Worm (Caenorhabditis elegans): Measurements from ENCODE around the gene F19C7.2.
A peak's percentile ranks its signal among the peaks of the same experiment; 100 is the strongest.

F19C7.2 gene

DNA sequence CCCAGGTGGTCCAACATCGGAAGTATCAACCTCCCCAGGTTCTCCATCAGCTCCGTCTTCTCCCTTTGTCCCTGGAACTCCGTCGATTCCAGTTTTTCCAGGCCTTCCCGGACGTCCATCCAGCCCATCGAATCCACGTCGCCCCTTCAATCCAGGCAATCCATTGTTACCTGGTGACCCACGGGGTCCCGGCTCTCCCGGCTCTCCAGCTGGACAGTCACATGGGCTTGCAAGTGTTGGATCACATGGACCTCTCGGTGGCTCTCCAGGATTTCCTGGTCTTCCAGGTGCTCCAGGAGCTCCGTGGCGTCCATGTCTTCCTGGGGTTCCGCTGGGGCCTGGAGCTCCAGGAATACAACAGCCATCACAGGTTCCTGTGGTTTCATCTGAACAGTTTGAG lies 8.9 kb downstream of the F19C7.2 start:
- peak; percentile 91 for TF ChIP-seq zfh-2 (GFP tag; conservative IDR thresholded peaks at IDR 0.05)
- TF ChIP-seq ztf-28 (GFP tag; IDR thresholded peaks at IDR 0.05) = no peak

DNA sequence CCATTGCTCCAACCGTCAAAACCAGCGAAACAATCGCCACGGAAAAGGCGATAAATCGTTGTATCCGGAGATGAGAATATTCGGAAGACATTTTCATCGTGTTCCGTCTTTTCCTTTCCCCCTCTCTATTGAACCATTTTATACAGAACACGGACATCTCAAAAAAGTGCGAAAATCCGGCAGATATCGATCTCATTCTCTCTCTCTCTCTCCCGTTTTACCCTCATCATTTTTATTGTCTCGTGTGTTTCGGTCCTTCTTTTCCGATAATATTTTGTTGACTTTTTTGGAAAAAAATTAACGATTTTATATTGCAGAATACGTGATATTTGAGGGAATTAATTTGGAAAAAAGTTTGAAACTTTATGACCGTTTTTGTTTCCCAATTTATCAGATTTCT lies 9.8 kb downstream of the F19C7.2 start, which contains the start of gene col-110:
col-110 (minus strand) TSS at position 101 of the 400 bp plus-strand sequence.
- TF ChIP-seq pbrm-1 (GFP tag; IDR thresholded peaks at IDR 0.05) = no peak
- no peak for TF ChIP-seq attf-5 (GFP tag; optimal IDR thresholded peaks at IDR 0.05)
- no peak for TF ChIP-seq zim-3 (tag; optimal IDR thresholded peaks at IDR 0.05)
- no peak for TF ChIP-seq hlh-26 (GFP tag; conservative IDR thresholded peaks at IDR 0.05)
- no peak for TF ChIP-seq F22D6.2 (tag; optimal IDR thresholded peaks at IDR 0.05)
- TF ChIP-seq F37B4.10 (GFP tag; IDR thresholded peaks at IDR 0.05) = no peak
- no peak for TF ChIP-seq nhr-80 (tag; optimal IDR thresholded peaks at IDR 0.05)
- TF ChIP-seq B0336.3 (GFP tag; IDR thresholded peaks at IDR 0.05) = no peak
- no peak for TF ChIP-seq sdz-38 (tag; optimal IDR thresholded peaks at IDR 0.05)
- TF ChIP-seq F33H1.4 (GFP tag; IDR thresholded peaks at IDR 0.05) = no peak
- no peak for TF ChIP-seq F39B2.1 (GFP tag; IDR thresholded peaks at IDR 0.05)
- TF ChIP-seq Y95B8A.8 (GFP tag; IDR thresholded peaks at IDR 0.05) = no peak
- no peak for TF ChIP-seq let-526 (GFP tag; IDR thresholded peaks at IDR 0.05)

DNA sequence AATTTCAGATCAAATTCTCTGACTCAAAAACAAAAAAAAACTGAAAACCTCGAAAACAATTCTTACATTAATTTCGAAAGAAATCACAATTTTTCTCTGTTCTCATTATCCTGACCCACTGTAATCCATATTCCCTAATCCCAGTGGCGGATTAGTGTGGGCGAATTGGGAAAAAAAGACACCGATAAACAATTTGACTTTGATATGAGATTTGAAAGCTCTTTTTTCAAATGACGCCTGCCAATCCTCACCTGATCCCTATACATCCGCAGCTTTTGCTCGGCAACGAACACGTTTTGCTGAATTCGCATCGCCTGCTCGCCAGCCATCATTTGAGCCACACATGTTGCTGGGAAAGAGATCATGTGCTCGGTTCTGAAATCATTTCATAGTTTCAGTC lies 12.0 kb downstream of the F19C7.2 start:
- no peak for TF ChIP-seq hmg-20 (GFP tag; IDR thresholded peaks at IDR 0.05)
- no peak for TF ChIP-seq nhr-179 (tag; optimal IDR thresholded peaks at IDR 0.05)
- no peak for TF ChIP-seq Y95B8A.8 (GFP tag; IDR thresholded peaks at IDR 0.05)
- no peak for TF ChIP-seq egrh-3 (GFP tag; IDR thresholded peaks at IDR 0.05)
- no peak for TF ChIP-seq ekl-4 (GFP tag; IDR thresholded peaks at IDR 0.05)
- TF ChIP-seq egl-18 (GFP tag; IDR thresholded peaks at IDR 0.05) = no peak
- TF ChIP-seq Y56A3A.18 (GFP tag; IDR thresholded peaks at IDR 0.05) = no peak
- no peak for TF ChIP-seq lin-40 (tag; optimal IDR thresholded peaks at IDR 0.05)

DNA sequence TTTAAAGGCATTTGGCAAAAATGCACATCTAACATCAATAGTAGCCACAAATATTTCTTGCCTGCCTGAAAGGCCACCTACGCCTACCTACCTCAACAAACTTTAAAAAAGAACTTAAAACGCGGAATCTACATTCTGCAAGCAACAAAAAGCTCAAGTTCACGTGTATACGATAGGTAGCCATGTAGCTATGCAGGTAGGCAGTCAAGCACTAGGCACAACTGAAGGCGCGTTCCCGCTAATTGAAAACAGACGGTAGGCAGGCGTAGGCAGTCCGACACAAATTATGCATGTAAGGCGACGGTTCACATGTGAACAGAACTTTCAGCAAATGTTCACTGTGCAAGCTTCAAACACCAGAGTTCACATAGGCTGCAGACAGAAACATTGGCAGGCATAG lies 12.8 kb downstream of the F19C7.2 start:
- TF ChIP-seq F33H1.4 (GFP tag; IDR thresholded peaks at IDR 0.05) (no peak), Y79H2A.3 (GFP tag; conservative IDR thresholded peaks at IDR 0.05) (no peak), pbrm-1 (GFP tag; IDR thresholded peaks at IDR 0.05) (no peak), let-526 (GFP tag; IDR thresholded peaks at IDR 0.05) (no peak)

DNA sequence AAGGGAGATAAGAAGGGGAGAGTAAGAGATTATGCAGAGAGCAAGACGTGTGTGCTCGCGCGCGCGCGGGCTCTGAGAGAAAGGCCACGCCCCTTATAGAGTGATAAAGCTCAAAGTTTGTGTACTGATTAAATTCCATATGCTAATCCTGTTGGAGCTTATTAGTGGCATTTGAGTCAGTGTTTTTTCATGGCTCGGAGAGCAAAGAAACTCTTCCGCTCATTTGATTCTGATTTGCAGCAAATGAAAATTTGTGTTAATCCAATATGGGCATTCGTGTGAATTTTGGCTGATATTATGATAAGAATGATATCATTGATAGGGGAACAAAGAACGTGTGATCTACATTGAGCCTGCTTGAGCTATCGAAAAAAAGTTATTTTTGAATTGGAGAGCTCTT lies 13.8 kb downstream of the F19C7.2 start:
- TF ChIP-seq attf-5 (GFP tag; optimal IDR thresholded peaks at IDR 0.05) = no peak
- TF ChIP-seq lsy-27 (tag; optimal IDR thresholded peaks at IDR 0.05; ENCODE audit: borderline replicate concordance, insufficient read depth) = no peak
- TF ChIP-seq lin-54 (GFP tag; optimal IDR thresholded peaks at IDR 0.05) = no peak
- TF ChIP-seq ztf-22 (GFP tag; optimal IDR thresholded peaks at IDR 0.05) = no peak
- TF ChIP-seq F55B11.4 (tag; optimal IDR thresholded peaks at IDR 0.05; ENCODE audit: borderline replicate concordance, insufficient read depth) = no peak
- no peak for TF ChIP-seq lin-35 (GFP tag; optimal IDR thresholded peaks at IDR 0.05)
- no peak for TF ChIP-seq T07F8.4 (tag; optimal IDR thresholded peaks at IDR 0.05)

DNA sequence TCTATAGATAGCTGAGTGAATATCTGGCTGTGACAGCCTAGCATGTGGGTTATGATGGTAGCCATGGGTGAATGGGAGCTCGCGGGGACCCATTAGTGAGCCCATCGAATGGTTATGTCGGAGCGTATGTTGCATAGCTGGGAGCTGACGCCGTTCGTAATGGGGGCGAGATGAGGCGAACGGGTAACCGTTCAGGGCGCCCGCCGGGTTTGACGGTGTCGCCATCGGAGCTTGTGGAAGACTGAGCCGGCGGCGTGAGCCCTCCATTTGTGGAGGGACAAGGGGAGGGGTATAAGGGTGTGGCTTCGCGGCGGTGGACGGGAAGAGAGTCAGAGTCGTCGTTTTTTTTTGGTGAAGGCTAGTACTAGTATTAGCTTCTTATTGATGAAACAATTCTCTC lies 24.1 kb downstream of the F19C7.2 start:
- TF ChIP-seq egrh-3 (GFP tag; IDR thresholded peaks at IDR 0.05) = peak; percentile 62; the same call in 1 of the 2 replicates
- TF ChIP-seq aptf-3 (GFP tag; IDR thresholded peaks at IDR 0.05) = no peak
- no peak for TF ChIP-seq lin-35 (GFP tag; optimal IDR thresholded peaks at IDR 0.05)
- no peak for TF ChIP-seq snpc-4 (GFP tag; optimal IDR thresholded peaks at IDR 0.05)
- no peak for TF ChIP-seq snpc-4 (tag; optimal IDR thresholded peaks at IDR 0.05)
- TF ChIP-seq F37B4.10 (GFP tag; IDR thresholded peaks at IDR 0.05) = no peak
- no peak for TF ChIP-seq hsf-1 (GFP tag; IDR thresholded peaks at IDR 0.05)
- TF ChIP-seq attf-3 (GFP tag; conservative IDR thresholded peaks at IDR 0.05) = no peak
- TF ChIP-seq zfh-2 (GFP tag; conservative IDR thresholded peaks at IDR 0.05) = peak; percentile 84
